Worm (Caenorhabditis elegans): ENCODE results near the gene Y43F8B.29.

Y43F8B.29 gene

ce11 chrV:19521351-19522278 lies 30.2 kb downstream of the Y43F8B.29 start (continued):
- TF ChIP-seq ceh-20 (GFP tag; IDR thresholded peaks at IDR 0.05) (peak; percentile 70), lin-39 (tag; optimal IDR thresholded peaks at IDR 0.05) (no peak), aha-1 (tag) (peak; percentile 94), nhr-42 (GFP tag; IDR thresholded peaks at IDR 0.05) (no peak), unc-62 (GFP tag; optimal IDR thresholded peaks at IDR 0.05 in 1 of 2) (peak in 1 of 2 experiments; percentile 93), unc-62 (tag; optimal IDR thresholded peaks at IDR 0.05) (no peak), spr-3 (GFP tag; optimal IDR thresholded peaks at IDR 0.05) (no peak), T26A8.4 (GFP tag; IDR thresholded peaks at IDR 0.05) (peak; percentile 77), tag-97 (GFP tag; IDR thresholded peaks at IDR 0.05) (no peak), T20F7.1 (GFP tag; optimal IDR thresholded peaks at IDR 0.05) (no peak), pqm-1 (tag; optimal IDR thresholded peaks at IDR 0.05) (no peak), cey-2 (tag; optimal IDR thresholded peaks at IDR 0.05; ENCODE audit: borderline replicate concordance, insufficient read depth) (no peak), ctbp-1 (GFP tag; IDR thresholded peaks at IDR 0.05) (0 out of 2 replicates have a peak, but pooled peaks have one; percentile 45), unc-39 (tag; optimal IDR thresholded peaks at IDR 0.05) (no peak), nhr-25 (tag; optimal IDR thresholded peaks at IDR 0.05; ENCODE audit: borderline replicate concordance, insufficient read depth) (no peak), F10B5.3 (tag; optimal IDR thresholded peaks at IDR 0.05) (no peak), ZK337.2 (GFP tag; IDR thresholded peaks at IDR 0.05) (no peak), R02D3.7 (tag; optimal IDR thresholded peaks at IDR 0.05) (no peak), set-16 (GFP tag; IDR thresholded peaks at IDR 0.05) (no peak), Y48G9A.11 (GFP tag; IDR thresholded peaks at IDR 0.05) (0 out of 2 replicates have a peak, but pooled peaks have one; percentile 34), skn-1 (tag; optimal IDR thresholded peaks at IDR 0.05) (no peak), fos-1 (tag; optimal IDR thresholded peaks at IDR 0.05) (no peak), nhr-48 (tag; optimal IDR thresholded peaks at IDR 0.05) (peak; percentile 15), nhr-111 (GFP tag; optimal IDR thresholded peaks at IDR 0.05) (no peak), hlh-11 (tag; optimal IDR thresholded peaks at IDR 0.05) (peak; percentile 43), daf-19 (GFP tag; conservative IDR thresholded peaks at IDR 0.05) (no peak), tra-1 (GFP tag; IDR thresholded peaks at IDR 0.05) (no peak), F49E8.2 (tag; optimal IDR thresholded peaks at IDR 0.05; ENCODE audit: borderline replicate concordance) (no peak), ceh-32 (tag; optimal IDR thresholded peaks at IDR 0.05; ENCODE audit: poor library complexity) (no peak), zip-11 (GFP tag; IDR thresholded peaks at IDR 0.05) (no peak), dmd-8 (GFP tag; IDR thresholded peaks at IDR 0.05) (no peak)

ce11 chrV:19522551-19523137 lies 31.2 kb downstream of the Y43F8B.29 start:
- TF ChIP-seq zip-11 (GFP tag; IDR thresholded peaks at IDR 0.05) (no peak), nhr-28 (tag; optimal IDR thresholded peaks at IDR 0.05) (peak; percentile 77), nhr-48 (tag; optimal IDR thresholded peaks at IDR 0.05) (peak; percentile 96), mxl-3 (GFP tag; optimal IDR thresholded peaks at IDR 0.05) (peak; percentile 84), T26A8.4 (GFP tag; IDR thresholded peaks at IDR 0.05) (peak; percentile 88), nhr-76 (tag; optimal IDR thresholded peaks at IDR 0.05) (no peak), lim-7 (GFP tag; IDR thresholded peaks at IDR 0.05) (no peak), madf-5 (GFP tag; IDR thresholded peaks at IDR 0.05) (0 out of 4 replicates have a peak, but pooled peaks have one; percentile 20 to 34), snpc-1.2 (GFP tag; IDR thresholded peaks at IDR 0.05) (peak; percentile 35), fkh-10 (GFP tag; optimal IDR thresholded peaks at IDR 0.05) (peak; percentile 40), ceh-44 (GFP tag; IDR thresholded peaks at IDR 0.05) (no peak), ctbp-1 (GFP tag; IDR thresholded peaks at IDR 0.05) (peak; percentile 93), D1046.2 (GFP tag; IDR thresholded peaks at IDR 0.05) (no peak), nhr-41 (GFP tag; IDR thresholded peaks at IDR 0.05) (peak; percentile 32; the same call in 1 of the 2 replicates), hif-1 (tag; optimal IDR thresholded peaks at IDR 0.05) (peak in 1 of 2 experiments; percentile 81), jun-1 (tag; optimal IDR thresholded peaks at IDR 0.05) (peak; percentile 70), lir-3 (tag; optimal IDR thresholded peaks at IDR 0.05) (no peak), tag-97 (GFP tag; IDR thresholded peaks at IDR 0.05) (no peak), unc-39 (tag; optimal IDR thresholded peaks at IDR 0.05) (no peak), F44E2.7 (GFP tag; IDR thresholded peaks at IDR 0.05) (no peak), hlh-30 (tag; optimal IDR thresholded peaks at IDR 0.05; ENCODE audit: insufficient read depth) (peak; percentile 88), sdz-12 (GFP tag; optimal IDR thresholded peaks at IDR 0.05) (peak; percentile 63), saeg-2 (GFP tag; IDR thresholded peaks at IDR 0.05) (peak; percentile 91)
